Worm (Caenorhabditis elegans) whole organism, young adult: ENCODE data around the gene fbxa-13.

Experiments
- B0336.3 ChIP-seq: fragments of 200-800 bp; sonication (Bioruptor generic); IDR thresholded peaks from 2 replicates; pipeline ENCODE4 v1.3.6; 2022; ENCODE audit warnings: missing genetic modification characterization, missing compliant biosample characterization
- C06A6.2 ChIP-seq: fragments of 200-800 bp; sonication (Bioruptor generic); conservative IDR thresholded peaks from 2 replicates; pipeline ENCODE4 v1.3.6; 2022; ENCODE audit warnings: missing genetic modification characterization, missing compliant biosample characterization
- F10E7.11 ChIP-seq: sonication (generic microtip); optimal IDR thresholded peaks from 2 replicates; lab custom pipeline; 2017; ENCODE audit warnings: mild to moderate bottlenecking, missing genetic modification characterization, moderate library complexity, missing compliant biosample characterization
- F49E8.2 ChIP-seq: sonication (generic microtip); optimal IDR thresholded peaks from 3 replicates; lab custom pipeline; 2017; ENCODE audit warnings: missing genetic modification characterization, mild to moderate bottlenecking, missing compliant biosample characterization, antibody characterized with exemption, moderate library complexity; ENCODE audit not compliant: insufficient read depth
- F52B5.7 ChIP-seq: sonication (generic microtip); optimal IDR thresholded peaks from 2 replicates; lab custom pipeline; 2016; ENCODE audit warnings: mild to moderate bottlenecking, missing genetic modification characterization, missing compliant biosample characterization
- F55B11.4 ChIP-seq: sonication (generic microtip); optimal IDR thresholded peaks from 2 replicates; lab custom pipeline; 2016; ENCODE audit warnings: missing compliant biosample characterization, missing genetic modification characterization, borderline replicate concordance; ENCODE audit not compliant: insufficient read depth
- K11D2.4 ChIP-seq: fragments of 200-800 bp; sonication (Bioruptor generic); IDR thresholded peaks from 2 replicates; pipeline ENCODE4 v1.3.6; 2022; ENCODE audit warnings: missing genetic modification reagents, missing genetic modification characterization, missing compliant biosample characterization
- Y67H2A.10 ChIP-seq: fragments of 200-800 bp; sonication (Bioruptor generic); conservative IDR thresholded peaks from 2 replicates; pipeline ENCODE4 v1.3.6; 2022; ENCODE audit warnings: missing genetic modification reagents, missing genetic modification characterization, missing compliant biosample characterization
- ZK185.1 ChIP-seq: sonication (generic microtip); optimal IDR thresholded peaks from 2 replicates; lab custom pipeline; 2016; ENCODE audit warnings: mild to moderate bottlenecking, missing genetic modification characterization, missing compliant biosample characterization; ENCODE audit not compliant: poor library complexity, severe bottlenecking
- atf-7 ChIP-seq: sonication (generic microtip); optimal IDR thresholded peaks from 2 replicates; lab custom pipeline; 2017; ENCODE audit warnings: mild to moderate bottlenecking, missing genetic modification characterization, missing compliant biosample characterization
- attf-5 ChIP-seq: fragments of 200-800 bp; sonication (Bioruptor generic); optimal IDR thresholded peaks from 2 replicates; lab custom pipeline; 2018; ENCODE audit warnings: mild to moderate bottlenecking, missing genetic modification characterization, missing compliant biosample characterization
- bed-1 ChIP-seq: fragments of 200-800 bp; sonication (Bioruptor generic); IDR thresholded peaks from 2 replicates; pipeline ENCODE4 v1.3.6; 2022; ENCODE audit warnings: missing genetic modification reagents, missing genetic modification characterization, missing compliant biosample characterization
- ccch-3 ChIP-seq: fragments of 200-800 bp; sonication (Bioruptor generic); optimal IDR thresholded peaks from 2 replicates; lab custom pipeline; 2018; ENCODE audit warnings: mild to moderate bottlenecking, missing genetic modification characterization, missing compliant biosample characterization
- cebp-1 ChIP-seq, 2 experiments: fragments of 200-800 bp in 1 of 2; sonication (Bioruptor generic) in 1 of 2; sonication (generic microtip) in 1 of 2; IDR thresholded peaks in 1 of 2; optimal IDR thresholded peaks in 1 of 2; 2 replicates each; pipeline versions ENCODE4 v1.3.6 to Lab custom; 2017 to 2022; ENCODE audit warnings: missing compliant biosample characterization in 2 of 2, missing genetic modification characterization in 2 of 2, mild to moderate bottlenecking in 1 of 2, missing genetic modification reagents in 1 of 2, moderate library complexity in 1 of 2
- cebp-2 ChIP-seq: fragments of 200-800 bp; sonication (Bioruptor generic); IDR thresholded peaks from 2 replicates; pipeline ENCODE4 v1.3.6; 2022; ENCODE audit warnings: missing genetic modification characterization, missing compliant biosample characterization
- ceh-40 ChIP-seq: fragments of 200-800 bp; sonication (Bioruptor generic); IDR thresholded peaks from 2 replicates; pipeline ENCODE4 v1.3.6; 2022; ENCODE audit warnings: missing genetic modification characterization, missing compliant biosample characterization
- ceh-58 ChIP-seq: fragments of 200-800 bp; sonication (Bioruptor generic); IDR thresholded peaks from 2 replicates; pipeline ENCODE4 v1.3.6; 2022; ENCODE audit warnings: missing genetic modification characterization, missing compliant biosample characterization
- ceh-91 ChIP-seq: fragments of 200-800 bp; sonication (Bioruptor generic); IDR thresholded peaks from 2 replicates; pipeline ENCODE4 v1.3.6; 2022; ENCODE audit warnings: missing genetic modification reagents, missing genetic modification characterization, missing compliant biosample characterization
- dox-1 ChIP-seq: fragments of 200-800 bp; sonication (Bioruptor generic); IDR thresholded peaks from 2 replicates; pipeline ENCODE4 v1.3.6; 2022; ENCODE audit warnings: missing genetic modification reagents, missing genetic modification characterization, missing compliant biosample characterization
- egl-44 ChIP-seq: fragments of 200-800 bp; sonication (Bioruptor generic); IDR thresholded peaks from 2 replicates; pipeline ENCODE4 v1.3.6; 2022; ENCODE audit warnings: missing genetic modification reagents, missing genetic modification characterization, missing compliant biosample characterization
- egrh-3 ChIP-seq: fragments of 200-800 bp; sonication (Bioruptor generic); IDR thresholded peaks from 2 replicates; pipeline ENCODE4 v1.3.6; 2022; ENCODE audit warnings: missing genetic modification reagents, missing genetic modification characterization, missing compliant biosample characterization
- ets-4 ChIP-seq: fragments of 200-800 bp; sonication (Bioruptor generic); optimal IDR thresholded peaks from 2 replicates; lab custom pipeline; 2018; ENCODE audit warnings: mild to moderate bottlenecking, missing genetic modification characterization, missing compliant biosample characterization
- hlh-26 ChIP-seq: fragments of 200-800 bp; sonication (Bioruptor generic); conservative IDR thresholded peaks from 2 replicates; pipeline ENCODE4 v1.3.6; 2022; ENCODE audit warnings: missing genetic modification reagents, missing genetic modification characterization, missing compliant biosample characterization
- hmg-1.2 ChIP-seq: fragments of 200-800 bp; sonication (Bioruptor generic); IDR thresholded peaks from 2 replicates; pipeline ENCODE4 v1.3.6; 2022; ENCODE audit warnings: missing genetic modification reagents, missing genetic modification characterization, missing compliant biosample characterization
- hrde-1 ChIP-seq: sonication (generic microtip); optimal IDR thresholded peaks from 2 replicates; lab custom pipeline; 2016; ENCODE audit warnings: missing genetic modification characterization, mild to moderate bottlenecking, missing compliant biosample characterization, moderate library complexity, missing genotype, missing genetic modification reagents, borderline replicate concordance
- hsf-1 ChIP-seq: fragments of 200-800 bp; sonication (Bioruptor generic); IDR thresholded peaks from 2 replicates; pipeline ENCODE4 v1.3.6; 2022; ENCODE audit warnings: missing genetic modification reagents, missing genetic modification characterization, missing compliant biosample characterization
- let-607 ChIP-seq, 2 experiments: fragments of 200-800 bp in 1 of 2; sonication (Bioruptor generic) in 1 of 2; sonication (generic microtip) in 1 of 2; optimal IDR thresholded peaks; 2 replicates each; lab custom pipeline; 2016 to 2018; ENCODE audit warnings: mild to moderate bottlenecking in 2 of 2, missing compliant biosample characterization in 2 of 2, missing genetic modification characterization in 2 of 2, moderate library complexity in 2 of 2, missing genotype in 1 of 2
- lin-26 ChIP-seq: fragments of 200-800 bp; sonication (Bioruptor generic); IDR thresholded peaks from 2 replicates; pipeline ENCODE4 v1.3.6; 2022; ENCODE audit warnings: missing genetic modification reagents, missing genetic modification characterization, missing compliant biosample characterization
- lin-35 ChIP-seq, 3 experiments: fragments of 150-350 bp in 2 of 3; sonication (generic microtip) in 1 of 3; optimal IDR thresholded peaks; 2 replicates each; lab custom pipeline; 2014 to 2018; ENCODE audit warnings: missing biosample characterization in 3 of 3, missing genetic modification characterization in 3 of 3, missing genetic modification reagents in 3 of 3
- madf-10 ChIP-seq: sonication (generic microtip); optimal IDR thresholded peaks from 2 replicates; lab custom pipeline; 2016; ENCODE audit warnings: mild to moderate bottlenecking, missing genetic modification characterization, missing compliant biosample characterization
- madf-6 ChIP-seq: fragments of 200-800 bp; sonication (Bioruptor generic); IDR thresholded peaks from 2 replicates; pipeline ENCODE4 v1.3.6; 2022; ENCODE audit warnings: missing genetic modification reagents, missing genetic modification characterization, missing compliant biosample characterization
- mcd-1 ChIP-seq: fragments of 200-800 bp; sonication (Bioruptor generic); IDR thresholded peaks from 2 replicates; pipeline ENCODE4 v1.3.6; 2022; ENCODE audit warnings: missing genetic modification reagents, missing genetic modification characterization, missing compliant biosample characterization
- nfya-1 ChIP-seq: sonication (generic microtip); optimal IDR thresholded peaks from 2 replicates; lab custom pipeline; 2017; ENCODE audit warnings: antibody characterized with exemption, missing compliant biosample characterization, missing genetic modification characterization, borderline replicate concordance; ENCODE audit not compliant: insufficient read depth
- nfyb-1 ChIP-seq: fragments of 200-800 bp; sonication (Bioruptor generic); IDR thresholded peaks from 2 replicates; pipeline ENCODE4 v1.3.6; 2022; ENCODE audit warnings: missing genetic modification reagents, missing genetic modification characterization, missing compliant biosample characterization
- nhr-120 ChIP-seq: fragments of 200-800 bp; sonication (Bioruptor generic); IDR thresholded peaks from 2 replicates; pipeline ENCODE4 v1.3.6; 2022; ENCODE audit warnings: missing genetic modification characterization, missing compliant biosample characterization
- nhr-80 ChIP-seq: sonication (generic microtip); optimal IDR thresholded peaks from 2 replicates; lab custom pipeline; 2016; ENCODE audit warnings: missing genetic modification characterization, missing compliant biosample characterization
- nhr-90 ChIP-seq: sonication (generic microtip); optimal IDR thresholded peaks from 2 replicates; lab custom pipeline; 2016; ENCODE audit warnings: missing genotype, mild to moderate bottlenecking, missing genetic modification characterization, missing compliant biosample characterization
- pbrm-1 ChIP-seq: fragments of 200-800 bp; sonication (Bioruptor generic); IDR thresholded peaks from 2 replicates; pipeline ENCODE4 v1.3.6; 2022; ENCODE audit warnings: missing genetic modification reagents, missing genetic modification characterization, missing compliant biosample characterization
- rcor-1 ChIP-seq: fragments of 200-800 bp; sonication (Bioruptor generic); IDR thresholded peaks from 2 replicates; pipeline ENCODE4 v1.3.6; 2022; ENCODE audit warnings: missing genetic modification reagents, missing genetic modification characterization, missing compliant biosample characterization
- rec-8 ChIP-seq, 2 experiments: sonication (generic microtip); optimal IDR thresholded peaks; 2 replicates each; lab custom pipeline; 2016; ENCODE audit warnings: mild to moderate bottlenecking in 2 of 2, missing genetic modification characterization in 2 of 2, missing genetic modification reagents in 2 of 2, missing genotype in 2 of 2, missing biosample characterization in 1 of 2, missing compliant biosample characterization in 1 of 2, moderate library complexity in 1 of 2
- snpc-4 ChIP-seq, 5 experiments: fragments of 150-350 bp in 1 of 5; sonication (generic microtip) in 4 of 5; optimal IDR thresholded peaks; 2 replicates each; lab custom pipeline; 2014 to 2018; ENCODE audit warnings: missing genetic modification characterization in 5 of 5, missing biosample characterization in 3 of 5, antibody characterized with exemption in 2 of 5, mild to moderate bottlenecking in 2 of 5, missing compliant biosample characterization in 2 of 5, missing genotype in 2 of 5, moderate library complexity in 2 of 5, missing genetic modification reagents in 1 of 5
- somi-1 ChIP-seq: fragments of 200-800 bp; sonication (Bioruptor generic); optimal IDR thresholded peaks from 2 replicates; lab custom pipeline; 2018; ENCODE audit warnings: mild to moderate bottlenecking, missing genetic modification characterization, missing compliant biosample characterization
- tbp1 ChIP-seq: fragments of 200-800 bp; sonication (Bioruptor generic); optimal IDR thresholded peaks from 2 replicates; lab custom pipeline; 2018; ENCODE audit warnings: mild to moderate bottlenecking, missing genetic modification characterization, missing compliant biosample characterization
- unc-62 ChIP-seq: fragments of 150-350 bp; optimal IDR thresholded peaks from 2 replicates; lab custom pipeline; 2014; ENCODE audit warnings: missing biosample characterization, missing genetic modification reagents, missing genetic modification characterization
- ztf-18 ChIP-seq: sonication (generic microtip); optimal IDR thresholded peaks from 2 replicates; lab custom pipeline; 2016; ENCODE audit warnings: missing genotype, mild to moderate bottlenecking, missing genetic modification characterization, missing compliant biosample characterization
- ztf-3 ChIP-seq: fragments of 200-800 bp; sonication (Bioruptor generic); optimal IDR thresholded peaks from 2 replicates; lab custom pipeline; 2018; ENCODE audit warnings: mild to moderate bottlenecking, missing genetic modification characterization, missing compliant biosample characterization

fbxa-13 gene

DNA sequence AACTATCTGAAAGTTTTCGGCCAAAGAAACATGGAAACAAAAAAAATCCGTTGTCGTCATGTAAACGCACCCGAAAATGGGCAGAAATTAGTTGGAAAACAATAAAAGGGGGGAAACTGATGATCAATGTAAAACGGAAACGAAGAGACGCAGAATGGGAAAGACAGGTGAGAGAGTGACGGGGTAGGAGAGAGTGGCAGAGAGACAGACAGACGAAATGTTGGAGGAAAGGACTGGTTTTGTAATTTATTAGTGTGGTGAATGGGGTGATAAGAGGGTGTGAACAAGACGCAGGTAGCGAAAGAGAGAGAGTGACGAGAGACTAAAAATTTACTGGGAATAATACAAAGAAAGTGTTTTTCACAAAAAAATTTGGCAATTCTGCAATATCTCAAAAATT lies 24.7 kb downstream of the fbxa-13 start:
- peak; percentile 47 for TF ChIP-seq dox-1 (GFP tag; lab: Robert Waterston, UW)
- peak; percentile 77 for TF ChIP-seq nhr-80 (tag; lab: Kevin White, UChicago)
- no peak for TF ChIP-seq lin-35 (GFP tag; optimal IDR thresholded peaks at IDR 0.05; lab: Kevin White, UChicago)
- TF ChIP-seq rec-8 (tag; optimal IDR thresholded peaks at IDR 0.05; lab: Kevin White, UChicago), result no peak
- no peak for TF ChIP-seq hsf-1 (GFP tag; lab: Robert Waterston, UW)
- 0 out of 2 replicates have a peak, but pooled peaks have one; percentile 22 for TF ChIP-seq cebp-2 (GFP tag; lab: Robert Waterston, UW)
- TF ChIP-seq cebp-1 (GFP tag; IDR thresholded peaks at IDR 0.05; lab: Robert Waterston, UW), result no peak
- peak; percentile 61 for TF ChIP-seq cebp-1 (tag; optimal IDR thresholded peaks at IDR 0.05; lab: Kevin White, UChicago)
- peak; percentile 32 for TF ChIP-seq unc-62 (GFP tag; lab: Kevin White, UChicago)
- TF ChIP-seq attf-5, result peak; percentile 76
- TF ChIP-seq F55B11.4 (tag; lab: Kevin White, UChicago), result no peak
- peak; percentile 96 for TF ChIP-seq hmg-1.2 (GFP tag; lab: Robert Waterston, UW)
- no peak for TF ChIP-seq F52B5.7
- TF ChIP-seq ceh-40 (GFP tag; lab: Robert Waterston, UW), result no peak
- TF ChIP-seq nhr-90 (tag; lab: Kevin White, UChicago), result no peak
- no peak for TF ChIP-seq ztf-3 (GFP tag; lab: Kevin White, UChicago)
- TF ChIP-seq B0336.3 (GFP tag; lab: Robert Waterston, UW), result peak; percentile 37; the same call in 1 of the 2 replicates
- TF ChIP-seq F10E7.11 (tag; lab: Kevin White, UChicago), result no peak
- TF ChIP-seq nfya-1 (tag; lab: Kevin White, UChicago), result no peak
- TF ChIP-seq F49E8.2 (tag; lab: Kevin White, UChicago), result no peak
- TF ChIP-seq hrde-1 (tag; lab: Kevin White, UChicago), result no peak
- no peak for TF ChIP-seq ccch-3
- 0 out of 2 replicates have a peak, but pooled peaks have one; percentile 9 for TF ChIP-seq mcd-1 (GFP tag; lab: Robert Waterston, UW)
- no peak for TF ChIP-seq ZK185.1 (tag; lab: Kevin White, UChicago)
- peak; percentile 10 for TF ChIP-seq madf-10
- TF ChIP-seq K11D2.4 (GFP tag; lab: Robert Waterston, UW), result 0 out of 2 replicates have a peak, but pooled peaks have one; percentile 13
- no peak for TF ChIP-seq rcor-1
- TF ChIP-seq C06A6.2 (GFP tag; lab: Robert Waterston, UW), result 0 out of 2 replicates have a peak, but pooled peaks have one; percentile 18
- TF ChIP-seq tbp1, result peak; percentile 34
- TF ChIP-seq ceh-58 (GFP tag; lab: Robert Waterston, UW), result no peak
- no peak for TF ChIP-seq lin-26
- peak; percentile 62; the same call in 1 of the 2 replicates for TF ChIP-seq nfyb-1 (GFP tag; lab: Robert Waterston, UW)
- no peak for TF ChIP-seq Y67H2A.10 (GFP tag; lab: Robert Waterston, UW)
- no peak for TF ChIP-seq hlh-26
- peak; percentile 14 for TF ChIP-seq somi-1 (GFP tag; lab: Kevin White, UChicago)
- peak; percentile 66 for TF ChIP-seq atf-7
- no peak for TF ChIP-seq madf-6 (GFP tag; lab: Robert Waterston, UW)
- TF ChIP-seq let-607 (tag; optimal IDR thresholded peaks at IDR 0.05; lab: Kevin White, UChicago), result peak in 1 of 2 experiments; percentile 8
- no peak for TF ChIP-seq nhr-120 (GFP tag; lab: Robert Waterston, UW)
- TF ChIP-seq ztf-18 (tag; lab: Kevin White, UChicago), result no peak
- peak; percentile 55; the same call in 1 of the 2 replicates for TF ChIP-seq pbrm-1 (GFP tag; lab: Robert Waterston, UW)
- peak; percentile 66 for TF ChIP-seq egrh-3 (GFP tag; lab: Robert Waterston, UW)
- no peak for TF ChIP-seq egl-44 (GFP tag; lab: Robert Waterston, UW)
- TF ChIP-seq bed-1, result no peak
- no peak for TF ChIP-seq snpc-4 (GFP tag; optimal IDR thresholded peaks at IDR 0.05; lab: Kevin White, UChicago)
- TF ChIP-seq snpc-4 (tag; optimal IDR thresholded peaks at IDR 0.05; lab: Kevin White, UChicago), result peak in 1 of 4 experiments; percentile 3
- TF ChIP-seq ceh-91 (GFP tag; lab: Robert Waterston, UW), result no peak
- peak; percentile 1 for TF ChIP-seq ets-4 (GFP tag; lab: Kevin White, UChicago)
